Fruit fly (Drosophila melanogaster) whole organism, embryonic: ENCODE results near the gene chrb.

Experiments
- CG1529 ChIP-seq: fragments of 200-800 bp; sonication (Bioruptor generic); optimal IDR thresholded peaks from 3 replicates; lab custom pipeline; 2018; ENCODE audit warnings: missing biosample characterization, missing genetic modification characterization
- CG18599 ChIP-seq: fragments of 200-800 bp; sonication (Bioruptor generic); optimal IDR thresholded peaks from 3 replicates; lab custom pipeline; 2017; ENCODE audit warnings: missing biosample characterization, missing genetic modification characterization, mild to moderate bottlenecking, moderate library complexity, missing genetic modification reagents
- CG3281 ChIP-seq: fragments of 200-800 bp; sonication (Bioruptor generic); optimal IDR thresholded peaks from 3 replicates; lab custom pipeline; 2017; ENCODE audit warnings: missing biosample characterization, mild to moderate bottlenecking, missing genetic modification characterization
- Lim3 ChIP-seq: fragments of 200-800 bp; sonication (Bioruptor generic); IDR thresholded peaks from 2 replicates; pipeline ENCODE4 v1.3.6; 2022; ENCODE audit warnings: missing biosample characterization, missing genetic modification characterization
- Ravus ChIP-seq: fragments of 200-800 bp; sonication (Bioruptor generic); IDR thresholded peaks from 2 replicates; pipeline ENCODE4 v1.3.6; 2022; ENCODE audit warnings: missing biosample characterization, missing genetic modification characterization
- Sin3A ChIP-seq: fragments of >200 bp; optimal IDR thresholded peaks from 2 replicates; lab custom pipeline; 2018
- Trl ChIP-seq, 3 experiments: fragments of >200 bp in 2 of 3; fragments of 200-800 bp in 1 of 3; sonication (Bioruptor generic) in 1 of 3; optimal IDR thresholded peaks; 2 replicates in 1 of 3; 3 replicates in 2 of 3; lab custom pipeline; 2016 to 2017; ENCODE audit warnings: missing biosample characterization in 1 of 3, missing genetic modification characterization in 1 of 3
- mld ChIP-seq: fragments of 200-800 bp; sonication (Bioruptor generic); IDR thresholded peaks from 3 replicates; pipeline ENCODE4 v1.3.6; 2022; ENCODE audit warnings: missing biosample characterization, missing genetic modification characterization; ENCODE audit not compliant: partially characterized antibody
- psq ChIP-seq: fragments of 200-800 bp; sonication (Bioruptor generic); optimal IDR thresholded peaks from 2 replicates; lab custom pipeline; 2017; ENCODE audit warnings: missing biosample characterization, missing genetic modification characterization
- sqz ChIP-seq: fragments of 200-800 bp; sonication (Bioruptor generic); optimal IDR thresholded peaks from 3 replicates; lab custom pipeline; 2018; ENCODE audit warnings: missing biosample characterization, mild to moderate bottlenecking, missing genetic modification characterization
- tin ChIP-seq: fragments of 200-800 bp; sonication (Bioruptor generic); optimal IDR thresholded peaks from 3 replicates; lab custom pipeline; 2016; ENCODE audit warnings: missing biosample characterization, missing genetic modification characterization

DNA sequence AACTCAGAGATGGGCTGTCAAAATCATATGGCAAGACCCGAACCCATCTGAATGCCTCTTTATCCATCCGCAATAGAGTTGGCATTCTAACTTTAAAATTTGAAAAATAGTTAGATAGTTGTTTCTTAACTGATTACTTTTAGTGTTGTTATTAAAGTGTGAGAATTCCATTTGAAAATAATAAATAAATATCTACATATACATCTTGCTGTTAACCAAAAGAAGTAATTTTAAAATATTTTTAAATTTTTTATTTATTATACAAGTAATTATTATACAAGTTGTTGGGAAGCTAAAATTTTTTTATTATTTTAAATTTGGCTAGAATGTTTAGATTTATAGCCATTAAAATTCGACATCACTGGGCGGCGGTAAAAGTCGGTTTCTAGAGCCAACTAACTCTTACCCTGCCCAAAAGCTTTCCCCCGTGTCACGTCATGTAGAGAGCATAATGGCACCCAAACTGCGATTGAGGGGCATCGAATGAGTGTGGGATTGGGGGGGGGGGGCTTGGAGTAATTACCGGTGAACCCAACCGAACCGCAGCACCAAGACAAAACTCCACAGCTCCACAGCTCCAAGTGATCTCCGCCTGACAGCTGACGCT, 43.8 kb upstream of the chrb start:
- TF ChIP-seq CG3281 (GFP tag; lab: Kevin White, UChicago) (no peak), Lim3 (GFP tag; lab: Robert Waterston, UW) (no peak), tin (GFP tag; lab: Kevin White, UChicago) (no peak), CG18599 (GFP tag; lab: Kevin White, UChicago) (no peak), mld (GFP tag; lab: Robert Waterston, UW) (no peak), psq (GFP tag; lab: Kevin White, UChicago) (no peak), Sin3A (lab: Kevin White, UChicago) (no peak), sqz (no peak), Trl (optimal IDR thresholded peaks at IDR 0.05; lab: Kevin White, UChicago) (no peak), Trl (GFP tag; optimal IDR thresholded peaks at IDR 0.05; lab: Kevin White, UChicago) (no peak), Ravus (GFP tag; lab: Robert Waterston, UW) (no peak), CG1529 (GFP tag; lab: Kevin White, UChicago) (no peak)
